Worm (Caenorhabditis elegans) whole organism, early embryonic: ENCODE measurements around the gene best-15.

Source experiments
- B0310.2 ChIP-seq: sonication (generic microtip); optimal IDR thresholded peaks from 2 replicates; lab custom pipeline; 2016; ENCODE audit warnings: mild to moderate bottlenecking, missing genetic modification characterization, missing compliant biosample characterization
- F13C5.2 ChIP-seq: sonication (generic microtip); optimal IDR thresholded peaks from 2 replicates; lab custom pipeline; 2017; ENCODE audit warnings: mild to moderate bottlenecking, missing genetic modification characterization, inconsistent platforms, missing compliant biosample characterization
- ama-1 ChIP-seq: fragments of 150-350 bp; optimal IDR thresholded peaks from 2 replicates; lab custom pipeline; 2014
- flt-1 ChIP-seq: fragments of 200-800 bp; sonication (Bioruptor generic); IDR thresholded peaks from 2 replicates; pipeline ENCODE4 v1.3.6; 2022; ENCODE audit warnings: missing genetic modification characterization, missing compliant biosample characterization
- hmg-4 ChIP-seq: fragments of 200-800 bp; sonication (Bioruptor generic); optimal IDR thresholded peaks from 2 replicates; lab custom pipeline; 2018; ENCODE audit warnings: mild to moderate bottlenecking, missing genetic modification characterization, missing compliant biosample characterization
- scrt-1 ChIP-seq: fragments of 200-800 bp; sonication (Bioruptor generic); IDR thresholded peaks from 2 replicates; pipeline ENCODE4 v1.3.6; 2022; ENCODE audit warnings: missing genetic modification characterization, missing compliant biosample characterization
- tbx-37 ChIP-seq: fragments of 200-800 bp; sonication (Bioruptor generic); conservative IDR thresholded peaks from 2 replicates; pipeline ENCODE4 v1.3.6; 2022; ENCODE audit warnings: missing genetic modification reagents, missing genetic modification characterization, missing compliant biosample characterization

DNA sequence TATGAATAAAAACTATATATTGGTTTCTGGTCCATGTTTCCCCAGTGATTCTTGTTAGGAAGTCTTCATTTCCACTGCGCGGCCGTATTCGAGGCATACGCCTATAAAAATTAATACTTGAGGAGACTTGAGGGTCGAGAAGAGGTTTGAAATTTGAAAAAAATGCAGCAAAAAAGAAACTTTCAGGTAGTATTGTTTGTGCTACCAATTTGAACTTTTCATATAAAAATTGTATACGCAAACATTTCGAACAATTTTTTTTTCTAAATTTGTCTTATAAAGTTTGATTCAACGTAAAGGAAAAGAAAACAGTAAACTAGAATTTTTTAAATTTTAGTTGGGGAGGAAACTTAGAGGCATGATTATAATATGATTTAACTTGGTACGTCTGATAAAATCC, 19.8 kb upstream of the best-15 start, which contains the start of gene T11G6.4:
- TF ChIP-seq flt-1 (GFP tag; lab: Robert Waterston, UW), result no peak
- no peak for TF ChIP-seq scrt-1 (GFP tag; lab: Robert Waterston, UW)
- TF ChIP-seq tbx-37 (GFP tag; lab: Robert Waterston, UW), result no peak
- TF ChIP-seq ama-1 (lab: Kevin White, UChicago), result no peak
- TF ChIP-seq hmg-4 (GFP tag; lab: Kevin White, UChicago), result no peak
- no peak for TF ChIP-seq F13C5.2 (tag; lab: Kevin White, UChicago)
- TF ChIP-seq B0310.2 (tag; lab: Kevin White, UChicago), result no peak
